Fruit fly (Drosophila melanogaster) S2 (cell line): Measurements from ENCODE around the gene CG11617.

Source experiments
- CG8478 ChIP-seq: fragments of >200 bp; optimal IDR thresholded peaks from 2 replicates; lab custom pipeline; 2018
- CTCF ChIP-seq, 2 experiments: fragments of >200 bp; optimal IDR thresholded peaks; 2 replicates each; lab custom pipeline; 2018

The CG11617 gene

dm6 chr2L:232187-232586 is 25.1 kb upstream of the CG11617 start, which contains the start of gene CG13693:
TSS of gene CG13693 (plus strand) at chr2L:232487.
- TF ChIP-seq CG8478 (no peak), CTCF (optimal IDR thresholded peaks at IDR 0.05; lab: Kevin White, UChicago) (no peak)

DNA sequence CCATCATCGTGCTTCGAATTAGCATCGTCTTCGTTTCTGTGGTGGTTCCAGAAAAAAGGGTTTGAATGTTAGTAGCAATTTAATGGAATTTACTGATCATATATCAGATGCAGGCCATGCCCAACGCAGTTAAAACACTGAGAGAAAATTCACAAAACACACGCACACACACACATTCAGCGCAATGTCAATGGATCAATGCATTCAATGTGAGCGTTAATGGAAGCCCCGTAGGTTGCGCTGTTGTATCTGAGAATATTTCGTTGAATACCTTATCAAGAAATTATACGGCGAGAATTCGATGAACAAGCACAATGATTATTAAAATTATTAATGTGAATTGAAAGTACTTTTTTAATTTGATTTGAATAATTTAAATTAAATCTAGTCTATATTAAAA is 21.1 kb upstream of the CG11617 start:
- TF ChIP-seq CTCF (optimal IDR thresholded peaks at IDR 0.05; lab: Kevin White, UChicago) (no peak), CG8478 (no peak)

DNA sequence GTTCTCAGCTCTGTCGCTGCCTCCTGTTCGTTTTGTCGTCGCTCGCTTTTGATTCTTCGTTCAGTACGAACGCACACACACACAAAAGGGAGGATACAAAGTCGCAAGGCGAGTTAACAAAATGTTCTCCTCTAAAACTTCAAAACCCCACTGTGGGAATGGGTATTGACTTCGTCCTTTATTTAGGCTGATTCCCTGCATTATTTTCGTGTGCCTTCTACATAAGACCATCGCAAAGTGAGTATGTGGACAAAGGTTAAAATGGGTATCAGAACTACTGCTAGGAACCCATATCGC is 18.2 kb upstream of the CG11617 start:
- TF ChIP-seq CG8478 (no peak), CTCF (optimal IDR thresholded peaks at IDR 0.05; lab: Kevin White, UChicago) (no peak)

dm6 chr2L:224599-225385 is 17.7 kb upstream of the CG11617 start:
- no peak for TF ChIP-seq CG8478
- no peak for TF ChIP-seq CTCF (optimal IDR thresholded peaks at IDR 0.05; lab: Kevin White, UChicago)

- TF ChIP-seq CTCF (optimal IDR thresholded peaks at IDR 0.05; lab: Kevin White, UChicago) (no peak), CG8478 (no peak)
These were observed 16.9 kb upstream of the CG11617 start for dm6 chr2L:223867-224598.

- no peak for TF ChIP-seq CTCF (optimal IDR thresholded peaks at IDR 0.05; lab: Kevin White, UChicago)
These were observed 16.3 kb upstream of the CG11617 start for dm6 chr2L:223351-223750.

DNA sequence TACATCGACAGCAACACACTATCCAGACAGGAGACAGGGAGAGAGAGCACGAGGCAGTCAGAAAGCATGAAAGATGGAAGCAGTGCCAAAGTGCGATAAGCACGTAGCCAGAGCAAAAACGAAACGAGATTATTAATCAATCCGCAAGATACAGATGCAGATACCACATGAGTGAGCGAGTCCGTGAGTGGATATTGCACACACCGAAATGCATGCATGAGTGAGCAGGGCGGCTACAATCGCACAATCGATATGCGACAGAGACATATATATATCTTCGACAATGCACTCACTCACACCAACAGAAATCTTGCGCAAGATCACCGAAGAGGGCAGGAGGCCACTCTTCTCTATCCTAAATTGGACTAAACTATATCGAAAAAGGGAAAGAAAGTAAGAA is 15.8 kb upstream of the CG11617 start:
- no peak for TF ChIP-seq CG8478
- no peak for TF ChIP-seq CTCF (optimal IDR thresholded peaks at IDR 0.05; lab: Kevin White, UChicago)

dm6 chr2L:221939-222489 is 14.9 kb upstream of the CG11617 start:
- TF ChIP-seq CG8478 (no peak), CTCF (optimal IDR thresholded peaks at IDR 0.05; lab: Kevin White, UChicago) (no peak)

DNA sequence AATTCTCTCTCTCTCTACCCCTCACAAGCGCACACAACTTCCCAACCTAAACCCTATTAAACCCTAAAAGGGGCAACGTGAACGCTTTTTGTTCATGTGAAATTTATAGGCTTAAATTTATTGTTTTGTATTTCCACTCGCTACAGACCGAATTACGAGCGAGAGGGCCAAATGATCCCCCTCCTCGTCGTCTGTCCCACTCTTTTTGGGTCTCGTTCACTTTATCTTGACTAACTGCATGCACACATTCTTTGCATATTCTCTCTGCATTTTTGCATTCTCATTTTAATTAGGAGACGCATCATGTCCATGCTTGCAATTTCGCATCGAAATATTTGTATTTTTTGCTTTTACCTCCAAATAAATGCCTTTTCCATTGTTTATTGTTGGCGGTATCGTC is 14.1 kb upstream of the CG11617 start:
- TF ChIP-seq CG8478 (no peak), CTCF (optimal IDR thresholded peaks at IDR 0.05; lab: Kevin White, UChicago) (no peak)

DNA sequence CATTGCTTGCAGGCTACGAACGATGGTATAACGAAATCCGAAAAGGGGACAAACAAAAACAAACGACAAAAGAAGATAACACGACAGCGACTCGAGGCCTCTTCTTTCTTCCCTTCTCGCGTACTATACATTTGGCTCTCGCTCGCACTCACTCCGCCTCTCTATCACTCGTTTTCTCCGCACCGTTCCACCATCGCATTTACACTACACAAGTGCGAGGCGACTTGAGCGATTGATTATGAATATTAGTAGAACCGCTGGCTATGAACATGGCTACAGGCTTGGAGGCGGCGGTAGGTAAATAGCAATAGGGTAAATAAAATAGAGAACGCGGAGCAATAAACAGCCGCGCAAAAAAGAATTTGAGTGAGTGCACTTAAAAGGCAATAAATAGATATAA is 13.4 kb upstream of the CG11617 start:
- TF ChIP-seq CG8478 = no peak
- TF ChIP-seq CTCF (optimal IDR thresholded peaks at IDR 0.05; lab: Kevin White, UChicago) = no peak

dm6 chr2L:219441-220033 is 12.4 kb upstream of the CG11617 start:
- TF ChIP-seq CG8478 = no peak
- no peak for TF ChIP-seq CTCF (optimal IDR thresholded peaks at IDR 0.05; lab: Kevin White, UChicago)

dm6 chr2L:206556-206955 is 541 bp downstream of the CG11617 start:
- TF ChIP-seq CTCF (optimal IDR thresholded peaks at IDR 0.05; lab: Kevin White, UChicago) (no peak), CG8478 (no peak)

- TF ChIP-seq CTCF (optimal IDR thresholded peaks at IDR 0.05; lab: Kevin White, UChicago) (no peak), CG8478 (no peak)
These were observed 2.5 kb downstream of the CG11617 start for dm6 chr2L:204557-204956.

dm6 chr2L:203529-204127 is 3.5 kb downstream of the CG11617 start, which contains the start of gene mRpL10:
TSS of gene mRpL10 (plus strand) at chr2L:203779.
- peak in 1 of 2 experiments; percentile 25 for TF ChIP-seq CTCF (optimal IDR thresholded peaks at IDR 0.05; lab: Kevin White, UChicago)
- TF ChIP-seq CG8478 = no peak

DNA sequence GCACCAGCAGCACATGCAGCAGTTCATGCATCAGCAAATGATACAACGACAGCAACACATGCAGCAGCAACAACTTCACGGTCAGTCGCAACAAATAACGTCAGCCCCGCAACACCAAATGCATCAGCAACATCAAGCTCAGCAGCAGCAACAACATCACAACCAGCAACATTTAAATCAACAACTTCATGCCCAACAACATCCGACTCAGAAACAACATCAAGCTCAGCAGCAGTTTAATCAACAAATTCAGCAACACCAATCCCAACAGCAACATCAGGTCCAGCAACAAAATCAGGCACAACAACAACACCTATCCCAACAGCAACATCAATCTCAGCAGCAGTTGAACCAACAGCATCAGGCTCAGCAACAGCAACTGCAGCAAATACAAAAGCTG is 11.4 kb downstream of the CG11617 start:
- no peak for TF ChIP-seq CG8478
- no peak for TF ChIP-seq CTCF (optimal IDR thresholded peaks at IDR 0.05; lab: Kevin White, UChicago)
